Worm (Caenorhabditis elegans) whole organism, L4/young adult: ENCODE measurements around the gene F55E10.2.

Experiments
- W03F9.2 ChIP-seq: fragments of 150-350 bp; optimal IDR thresholded peaks from 2 replicates; lab custom pipeline; 2014; ENCODE audit warnings: missing biosample characterization, missing genetic modification characterization
- dao-5 ChIP-seq: sonication (generic microtip); optimal IDR thresholded peaks from 2 replicates; lab custom pipeline; 2016; ENCODE audit warnings: missing genotype, missing genetic modification characterization, moderate library complexity, missing compliant biosample characterization
- him-1 ChIP-seq: sonication (generic microtip); optimal IDR thresholded peaks from 2 replicates; lab custom pipeline; 2016; ENCODE audit warnings: missing genotype, missing genetic modification reagents, missing genetic modification characterization, missing compliant biosample characterization

The F55E10.2 gene

ce11 chrX:8326394-8326793, 14.1 kb upstream of the F55E10.2 start, which contains the start of gene R09F10.8:
TSS of gene R09F10.8 (minus strand) at chrX:8326451.
- TF ChIP-seq him-1 (no peak), dao-5 (tag; lab: Kevin White, UChicago) (no peak), W03F9.2 (tag; lab: Kevin White, UChicago) (no peak)

DNA sequence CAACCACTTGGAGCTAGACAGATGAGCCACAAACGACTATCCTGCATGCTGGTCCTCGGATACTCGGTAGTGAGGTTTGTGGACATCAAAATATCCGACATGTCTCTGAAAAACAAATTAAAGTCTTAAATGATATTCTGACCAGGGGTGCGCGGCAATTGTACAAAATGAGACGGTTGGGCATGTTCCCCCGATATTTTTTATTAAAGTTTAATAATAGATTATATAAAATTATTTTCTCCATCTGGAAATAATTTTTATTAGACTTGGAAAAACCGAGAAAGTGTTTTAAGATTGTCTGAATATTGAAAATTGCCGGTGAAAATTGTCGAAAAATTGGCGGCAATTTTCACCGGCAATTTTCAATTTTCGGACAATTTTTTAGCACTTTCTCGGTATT, 12.7 kb upstream of the F55E10.2 start, which contains the start of gene F55E10.4:
TSS of gene F55E10.4 (minus strand) at position 101 of the 400 bp plus-strand sequence.
- TF ChIP-seq dao-5 (tag; lab: Kevin White, UChicago): no peak
- no peak for TF ChIP-seq him-1
- TF ChIP-seq W03F9.2 (tag; lab: Kevin White, UChicago): no peak

DNA sequence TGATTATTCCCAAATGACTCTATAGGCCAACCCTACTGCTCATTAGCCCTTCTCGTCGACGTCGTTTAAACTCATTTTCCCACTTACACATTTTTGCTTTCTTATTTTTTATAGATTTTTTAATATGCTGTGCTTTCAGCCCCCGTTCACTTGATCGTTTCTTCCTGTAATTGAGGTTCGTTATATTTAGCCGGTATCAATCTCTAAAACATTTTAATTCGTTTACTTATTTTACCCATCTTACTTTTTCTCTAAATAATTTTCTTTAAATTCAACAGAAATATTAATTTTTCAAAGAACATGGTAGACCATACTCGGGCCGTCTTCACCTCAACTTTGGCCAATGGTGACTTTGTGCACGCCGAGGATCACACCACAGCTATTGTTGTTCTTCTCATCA, 1.2 kb downstream of the F55E10.2 start, which contains the start of gene F55E10.1:
TSS of gene F55E10.1 (plus strand) at position 301 of the 400 bp plus-strand sequence.
- no peak for TF ChIP-seq him-1
- no peak for TF ChIP-seq W03F9.2 (tag; lab: Kevin White, UChicago)
- TF ChIP-seq dao-5 (tag; lab: Kevin White, UChicago): no peak

DNA sequence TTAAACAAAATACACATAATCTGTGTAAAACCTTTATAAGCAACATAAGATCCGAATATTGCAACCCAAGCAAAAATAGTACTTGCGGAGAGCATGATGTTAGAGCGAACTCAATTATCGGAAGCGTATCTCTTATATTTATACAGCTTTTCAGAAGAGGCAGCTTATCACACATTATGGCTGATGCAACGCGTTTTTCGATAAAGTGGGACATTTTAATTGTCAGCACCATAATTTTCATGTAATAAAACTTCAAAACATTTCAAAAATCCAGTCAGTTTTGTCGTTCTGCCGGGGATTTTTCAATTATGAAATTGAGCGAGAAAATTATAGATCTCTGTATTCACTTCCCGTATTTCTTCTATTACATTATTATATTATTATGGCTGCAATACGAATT, 5.8 kb downstream of the F55E10.2 start, which contains the start of gene drd-5:
TSS of gene drd-5 (minus strand) at position 101 of the 400 bp plus-strand sequence.
- TF ChIP-seq dao-5 (tag; lab: Kevin White, UChicago) (no peak), him-1 (no peak), W03F9.2 (tag; lab: Kevin White, UChicago) (no peak)

DNA sequence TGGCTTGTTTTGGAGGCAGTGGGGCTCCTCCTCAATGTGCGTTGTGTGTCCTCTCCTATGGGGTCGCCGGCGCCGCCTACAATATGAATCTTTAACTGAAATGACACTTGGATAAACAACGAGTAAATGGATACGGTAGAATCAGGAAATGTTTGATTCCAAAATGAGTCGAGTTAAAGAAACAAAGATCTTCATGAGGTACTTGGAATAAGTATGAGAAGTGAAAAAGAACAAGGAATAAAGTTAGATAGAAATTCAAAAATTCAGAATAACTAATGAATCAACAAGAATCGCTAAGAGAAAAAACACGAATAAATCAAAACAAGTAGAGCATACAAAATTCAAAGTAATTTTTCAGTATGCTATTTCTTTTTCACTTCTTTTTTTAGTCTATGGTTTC, 10.5 kb downstream of the F55E10.2 start, which contains the start of gene npr-28:
TSS of gene npr-28 (minus strand) at position 101 of the 400 bp plus-strand sequence.
- TF ChIP-seq dao-5 (tag; lab: Kevin White, UChicago) (no peak), him-1 (no peak), W03F9.2 (tag; lab: Kevin White, UChicago) (no peak)

ce11 chrX:8354284-8354784, 13.8 kb downstream of the F55E10.2 start:
- TF ChIP-seq dao-5 (tag; lab: Kevin White, UChicago) (no peak), him-1 (no peak), W03F9.2 (tag; lab: Kevin White, UChicago) (no peak)

ce11 chrX:8355350-8355749, 14.9 kb downstream of the F55E10.2 start:
- TF ChIP-seq W03F9.2 (tag; lab: Kevin White, UChicago) (no peak), dao-5 (tag; lab: Kevin White, UChicago) (no peak), him-1 (no peak)

DNA sequence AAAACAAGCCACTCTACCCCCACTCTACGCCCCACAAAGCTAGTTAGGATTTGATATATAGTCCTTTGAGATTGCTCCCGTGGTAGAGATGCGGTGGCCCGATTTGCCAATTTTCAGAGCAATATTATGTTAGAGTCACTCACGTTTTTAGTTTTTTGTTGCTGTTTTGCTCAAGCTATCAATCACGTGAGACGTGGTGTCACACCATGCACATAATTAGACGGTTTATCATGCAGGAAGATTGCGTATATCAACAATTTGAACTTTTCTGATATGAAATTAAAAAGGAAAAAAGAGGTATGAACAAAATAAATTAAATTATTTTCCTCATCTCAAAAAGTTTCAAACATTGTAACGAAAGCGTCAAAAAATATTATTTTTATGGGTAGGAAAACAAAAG, 15.8 kb downstream of the F55E10.2 start:
- TF ChIP-seq him-1: no peak
- TF ChIP-seq W03F9.2 (tag; lab: Kevin White, UChicago): no peak
- no peak for TF ChIP-seq dao-5 (tag; lab: Kevin White, UChicago)

DNA sequence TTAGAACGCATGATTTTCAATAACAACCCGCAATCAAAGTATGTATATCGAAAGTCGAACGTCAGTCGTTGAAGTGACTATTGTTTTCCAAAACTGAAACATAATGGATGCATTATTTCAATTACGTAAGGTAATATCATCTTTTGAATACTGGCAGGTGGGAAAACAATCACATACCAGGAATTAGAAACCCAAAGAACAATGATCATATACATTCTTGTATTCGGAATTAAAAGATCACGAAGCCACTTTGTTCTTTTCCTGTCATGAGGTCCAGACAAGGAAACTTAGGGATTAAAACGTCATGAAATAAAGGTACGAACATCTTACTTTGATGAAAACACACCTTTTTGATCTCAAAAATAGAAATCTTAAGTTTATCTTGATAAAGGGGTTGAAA, 21.9 kb downstream of the F55E10.2 start:
- TF ChIP-seq W03F9.2 (tag; lab: Kevin White, UChicago) (no peak), him-1 (no peak), dao-5 (tag; lab: Kevin White, UChicago) (no peak)

DNA sequence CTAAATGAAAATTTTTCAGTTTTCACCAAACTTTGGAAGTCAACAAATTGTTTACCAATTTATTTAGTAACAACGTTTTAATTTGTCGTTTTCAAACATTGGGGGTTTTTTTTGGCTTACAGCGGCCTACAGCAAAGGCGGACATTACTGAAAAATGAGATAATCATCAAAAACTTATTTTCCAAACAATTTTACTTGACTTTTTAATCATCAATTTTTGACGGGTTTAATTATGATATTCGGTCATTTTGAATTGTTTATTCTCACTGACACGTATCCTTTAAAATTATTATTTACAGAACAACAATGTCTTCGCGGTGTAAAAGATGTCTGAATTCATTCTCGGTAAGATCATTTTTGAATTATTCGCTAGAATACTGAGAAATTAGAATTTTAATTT, 27.1 kb downstream of the F55E10.2 start, which contains the start of gene F40B5.2:
TSS of gene F40B5.2 (plus strand) at position 301 of the 400 bp plus-strand sequence.
- TF ChIP-seq him-1 (no peak), W03F9.2 (tag; lab: Kevin White, UChicago) (no peak), dao-5 (tag; lab: Kevin White, UChicago) (no peak)

DNA sequence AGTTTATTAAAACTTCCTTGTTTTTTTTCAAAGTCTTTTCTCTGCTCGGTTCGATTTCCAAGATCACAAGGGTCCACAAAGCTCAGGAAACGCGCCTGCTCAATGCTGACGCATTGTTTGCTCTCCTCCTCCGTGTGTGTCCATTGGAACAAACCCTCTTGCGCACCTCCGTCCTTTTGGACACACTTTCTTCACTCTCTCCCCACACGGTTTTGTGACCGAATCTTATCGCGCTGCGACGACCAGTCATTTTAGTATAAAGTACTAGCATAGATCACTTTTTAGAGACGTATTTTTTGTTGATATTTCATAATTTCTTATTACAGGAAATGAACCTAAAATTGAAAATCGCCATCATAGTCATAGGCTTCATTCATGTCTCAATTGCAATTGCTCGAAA, 27.7 kb downstream of the F55E10.2 start:
- TF ChIP-seq him-1 (peak; percentile 42), W03F9.2 (tag; lab: Kevin White, UChicago) (peak; percentile 62), dao-5 (tag; lab: Kevin White, UChicago) (no peak)

- TF ChIP-seq dao-5 (tag; lab: Kevin White, UChicago) (no peak), W03F9.2 (tag; lab: Kevin White, UChicago) (no peak), him-1 (no peak)
These were observed 31.4 kb downstream of the F55E10.2 start, which contains the start of gene nep-15 for ce11 chrX:8371906-8372305. TSS of gene nep-15 (plus strand) at chrX:8372206.

ce11 chrX:8378312-8378711, 37.8 kb downstream of the F55E10.2 start, which contains the start of gene tbc-18:
TSS of gene tbc-18 (plus strand) at chrX:8378557.
- TF ChIP-seq him-1: peak; percentile 50
- TF ChIP-seq W03F9.2 (tag; lab: Kevin White, UChicago): peak; percentile 53
- TF ChIP-seq dao-5 (tag; lab: Kevin White, UChicago): no peak

- TF ChIP-seq dao-5 (tag; lab: Kevin White, UChicago) (no peak), him-1 (no peak), W03F9.2 (tag; lab: Kevin White, UChicago) (no peak)
These were observed 41.2 kb downstream of the F55E10.2 start for ce11 chrX:8381651-8382050.
